Worm (Caenorhabditis elegans) whole organism, early embryonic: ENCODE results near the gene nspg-4.

Experiments
- B0310.2 ChIP-seq: sonication (generic microtip); optimal IDR thresholded peaks from 2 replicates; lab custom pipeline; 2016; ENCODE audit warnings: mild to moderate bottlenecking, missing genetic modification characterization, missing compliant biosample characterization
- aly-1 ChIP-seq: sonication (generic microtip); optimal IDR thresholded peaks from 2 replicates; lab custom pipeline; 2016; ENCODE audit warnings: missing genetic modification characterization, missing compliant biosample characterization
- ama-1 ChIP-seq: fragments of 150-350 bp; optimal IDR thresholded peaks from 2 replicates; lab custom pipeline; 2014
- ceh-13 ChIP-seq: fragments of 200-800 bp; sonication (Bioruptor generic); optimal IDR thresholded peaks from 2 replicates; lab custom pipeline; 2018; ENCODE audit warnings: mild to moderate bottlenecking, missing genetic modification characterization, missing compliant biosample characterization
- ceh-36 ChIP-seq: sonication (generic microtip); optimal IDR thresholded peaks from 2 replicates; lab custom pipeline; 2016; ENCODE audit warnings: missing genetic modification characterization, inconsistent platforms, missing compliant biosample characterization
- ets-7 ChIP-seq: sonication (generic microtip); optimal IDR thresholded peaks from 2 replicates; lab custom pipeline; 2016; ENCODE audit warnings: missing genotype, missing genetic modification characterization, missing compliant biosample characterization
- flt-1 ChIP-seq: fragments of 200-800 bp; sonication (Bioruptor generic); IDR thresholded peaks from 2 replicates; pipeline ENCODE4 v1.3.6; 2022; ENCODE audit warnings: missing genetic modification characterization, missing compliant biosample characterization
- hmbx-1 ChIP-seq: sonication (generic microtip); optimal IDR thresholded peaks from 2 replicates; lab custom pipeline; 2016; ENCODE audit warnings: mild to moderate bottlenecking, missing genetic modification characterization, missing compliant biosample characterization
- hmg-4 ChIP-seq: fragments of 200-800 bp; sonication (Bioruptor generic); optimal IDR thresholded peaks from 2 replicates; lab custom pipeline; 2018; ENCODE audit warnings: mild to moderate bottlenecking, missing genetic modification characterization, missing compliant biosample characterization
- hnd-1 ChIP-seq: sonication (generic microtip); optimal IDR thresholded peaks from 2 replicates; lab custom pipeline; 2016; ENCODE audit warnings: missing genetic modification characterization, missing compliant biosample characterization
- pes-1 ChIP-seq: fragments of 200-800 bp; sonication (Bioruptor generic); IDR thresholded peaks from 2 replicates; pipeline ENCODE4 v1.3.6; 2022; ENCODE audit warnings: missing genetic modification reagents, missing genetic modification characterization, missing compliant biosample characterization
- scrt-1 ChIP-seq: fragments of 200-800 bp; sonication (Bioruptor generic); IDR thresholded peaks from 2 replicates; pipeline ENCODE4 v1.3.6; 2022; ENCODE audit warnings: missing genetic modification characterization, missing compliant biosample characterization
- sea-1 ChIP-seq: fragments of 200-800 bp; sonication (Bioruptor generic); conservative IDR thresholded peaks from 2 replicates; pipeline ENCODE4 v1.3.6; 2022; ENCODE audit warnings: missing genetic modification characterization, missing compliant biosample characterization
- tbx-11 ChIP-seq: fragments of 200-800 bp; sonication (Bioruptor generic); IDR thresholded peaks from 2 replicates; pipeline ENCODE4 v1.3.6; 2022; ENCODE audit warnings: missing genetic modification characterization, missing compliant biosample characterization
- tbx-37 ChIP-seq: fragments of 200-800 bp; sonication (Bioruptor generic); conservative IDR thresholded peaks from 2 replicates; pipeline ENCODE4 v1.3.6; 2022; ENCODE audit warnings: missing genetic modification reagents, missing genetic modification characterization, missing compliant biosample characterization
- tra-4 ChIP-seq: sonication (generic microtip); optimal IDR thresholded peaks from 2 replicates; lab custom pipeline; 2017; ENCODE audit warnings: missing genetic modification characterization, missing compliant biosample characterization

The nspg-4 gene

DNA sequence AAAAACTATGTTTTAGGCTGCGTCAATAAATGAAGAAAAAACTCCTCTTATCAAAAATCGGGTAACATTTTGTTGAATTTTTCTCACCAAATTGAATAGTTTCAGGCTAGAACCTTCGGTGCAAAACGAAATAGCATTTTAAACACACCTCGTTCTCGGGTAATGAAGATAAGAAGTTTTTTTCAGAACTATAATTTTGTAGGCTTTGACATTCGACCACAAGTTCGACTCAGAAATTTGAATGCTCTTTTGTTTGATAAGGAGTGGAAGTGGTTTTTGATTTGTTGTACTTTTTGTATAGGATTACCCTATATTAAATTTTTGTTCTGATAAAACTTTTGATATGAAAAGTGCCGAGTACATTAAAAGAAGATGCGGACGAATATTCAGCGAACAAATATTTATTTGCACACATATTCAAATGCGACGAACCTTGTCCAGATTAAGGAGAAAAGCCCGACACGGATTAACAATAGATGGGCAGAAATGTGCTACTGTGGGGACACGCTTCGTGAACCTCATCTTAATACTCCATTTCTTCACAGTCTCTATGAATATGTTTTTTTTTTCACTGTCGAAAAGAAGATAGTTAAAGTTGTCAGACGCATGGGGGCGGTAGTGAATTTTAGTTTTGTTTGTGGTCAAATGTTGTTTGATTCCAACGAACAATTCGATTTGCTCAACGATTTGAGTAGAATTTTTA, 43.5 kb downstream of the nspg-4 start:
- no peak for TF ChIP-seq sea-1
- TF ChIP-seq pes-1 (GFP tag; lab: Robert Waterston, UW), result no peak
- no peak for TF ChIP-seq hnd-1
- TF ChIP-seq ets-7 (tag; lab: Kevin White, UChicago), result no peak
- TF ChIP-seq ceh-13 (GFP tag; lab: Kevin White, UChicago), result no peak
- TF ChIP-seq scrt-1, result no peak
- TF ChIP-seq hmbx-1 (tag; lab: Kevin White, UChicago), result no peak
- TF ChIP-seq tbx-37 (GFP tag; lab: Robert Waterston, UW), result no peak
- no peak for TF ChIP-seq ceh-36 (tag; lab: Kevin White, UChicago)
- TF ChIP-seq flt-1 (GFP tag; lab: Robert Waterston, UW), result no peak
- TF ChIP-seq tra-4 (tag; lab: Kevin White, UChicago), result no peak

DNA sequence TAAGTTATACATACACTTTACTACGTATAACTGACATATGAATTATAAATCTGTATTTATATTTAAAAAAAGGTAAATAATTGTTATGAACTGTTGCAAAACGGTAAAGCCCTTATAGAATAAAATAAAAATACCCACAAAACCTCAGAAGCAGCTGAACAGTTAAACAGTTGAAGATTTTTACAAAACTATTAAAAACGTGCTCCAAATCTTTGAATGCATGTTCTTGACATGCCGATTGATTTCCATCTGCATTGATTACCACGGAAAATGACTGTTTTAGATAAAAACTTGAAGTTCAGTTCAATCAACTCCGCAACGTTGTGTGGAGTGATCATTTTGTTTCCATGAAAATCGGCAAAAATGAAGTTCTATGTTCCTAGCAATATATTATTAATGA, 46.1 kb downstream of the nspg-4 start, which contains the start of gene F11D5.7:
F11D5.7 (plus strand) TSS at position 301 of the 400 bp plus-strand sequence.
- no peak for TF ChIP-seq B0310.2 (tag; lab: Kevin White, UChicago)
- TF ChIP-seq scrt-1, result no peak
- no peak for TF ChIP-seq hmg-4
- TF ChIP-seq hmbx-1 (tag; lab: Kevin White, UChicago), result no peak
- TF ChIP-seq ets-7 (tag; lab: Kevin White, UChicago), result no peak
- TF ChIP-seq tbx-11 (GFP tag; lab: Robert Waterston, UW), result no peak
- TF ChIP-seq flt-1 (GFP tag; lab: Robert Waterston, UW), result no peak
- TF ChIP-seq tbx-37 (GFP tag; lab: Robert Waterston, UW), result no peak
- TF ChIP-seq aly-1 (tag; lab: Kevin White, UChicago), result no peak

DNA sequence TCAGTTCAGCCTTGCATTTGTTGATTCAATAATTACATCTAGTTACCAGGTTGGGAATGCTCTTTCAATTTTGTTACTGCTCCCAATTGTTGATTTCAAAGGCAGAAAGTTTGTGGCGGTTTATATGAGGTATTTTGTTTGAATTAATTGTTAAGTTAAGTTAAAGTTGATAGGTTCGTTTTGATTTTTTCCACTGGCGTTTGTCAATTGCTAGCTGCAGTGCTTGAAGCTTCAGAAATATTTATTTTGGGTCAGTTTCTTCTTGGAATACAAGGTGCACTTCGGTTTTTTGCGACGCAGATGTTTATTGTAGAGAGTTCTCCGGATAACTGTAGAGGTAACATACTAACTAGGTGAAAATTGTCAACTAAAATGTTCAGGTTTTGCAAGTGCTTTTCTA, 48.4 kb downstream of the nspg-4 start, which contains the start of gene F11D5.5:
F11D5.5 (plus strand) TSS at position 301 of the 400 bp plus-strand sequence.
- TF ChIP-seq flt-1 (GFP tag; lab: Robert Waterston, UW) (no peak), hnd-1 (no peak), tbx-37 (GFP tag; lab: Robert Waterston, UW) (no peak), hmbx-1 (tag; lab: Kevin White, UChicago) (no peak), ets-7 (tag; lab: Kevin White, UChicago) (no peak), sea-1 (no peak), ama-1 (no peak)

DNA sequence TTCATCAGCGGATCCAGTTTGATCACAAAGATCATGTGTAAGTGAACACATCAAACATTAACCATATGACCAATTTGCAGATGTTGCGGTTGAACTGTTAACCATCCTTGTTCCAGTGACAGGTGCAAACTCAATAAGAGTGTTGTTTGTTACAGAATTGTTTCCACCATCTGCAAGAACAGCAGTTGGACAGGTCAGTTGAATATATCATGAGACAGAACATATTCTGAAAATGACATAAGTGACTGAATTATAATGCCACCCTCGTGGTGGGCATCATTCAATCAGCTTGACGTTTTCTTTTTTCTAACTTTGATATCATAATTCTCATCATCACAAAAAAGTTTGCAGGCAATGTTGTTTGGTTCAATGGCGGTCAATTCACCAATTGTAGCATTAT, 49.6 kb downstream of the nspg-4 start:
- no peak for TF ChIP-seq tra-4 (tag; lab: Kevin White, UChicago)
- TF ChIP-seq hmg-4, result no peak
- no peak for TF ChIP-seq ceh-36 (tag; lab: Kevin White, UChicago)
- TF ChIP-seq flt-1 (GFP tag; lab: Robert Waterston, UW), result no peak
- no peak for TF ChIP-seq tbx-11 (GFP tag; lab: Robert Waterston, UW)
